Worm (Caenorhabditis elegans) whole organism, young adult: Measurements from ENCODE around the gene iars-1.

Experiments used
- B0035.1 ChIP-seq: sonication (generic microtip); optimal IDR thresholded peaks from 2 replicates; lab custom pipeline; 2016; ENCODE audit warnings: missing genetic modification characterization, mild to moderate bottlenecking, missing compliant biosample characterization, missing genotype, missing genetic modification reagents
- B0336.3 ChIP-seq: fragments of 200-800 bp; sonication (Bioruptor generic); IDR thresholded peaks from 2 replicates; pipeline ENCODE4 v1.3.6; 2022; ENCODE audit warnings: missing genetic modification characterization, missing compliant biosample characterization
- C06A6.2 ChIP-seq: fragments of 200-800 bp; sonication (Bioruptor generic); conservative IDR thresholded peaks from 2 replicates; pipeline ENCODE4 v1.3.6; 2022; ENCODE audit warnings: missing genetic modification characterization, missing compliant biosample characterization
- F33H1.4 ChIP-seq: fragments of 200-800 bp; sonication (Bioruptor generic); IDR thresholded peaks from 2 replicates; pipeline ENCODE4 v1.3.6; 2022; ENCODE audit warnings: missing genetic modification reagents, missing genetic modification characterization, missing compliant biosample characterization
- F37B4.10 ChIP-seq: fragments of 200-800 bp; sonication (Bioruptor generic); IDR thresholded peaks from 2 replicates; pipeline ENCODE4 v1.3.6; 2022; ENCODE audit warnings: missing genetic modification characterization, missing compliant biosample characterization
- F39B2.1 ChIP-seq: fragments of 200-800 bp; sonication (Bioruptor generic); IDR thresholded peaks from 2 replicates; pipeline ENCODE4 v1.3.6; 2022; ENCODE audit warnings: missing genetic modification reagents, missing genetic modification characterization, missing compliant biosample characterization
- F49E8.2 ChIP-seq: sonication (generic microtip); optimal IDR thresholded peaks from 3 replicates; lab custom pipeline; 2017; ENCODE audit warnings: missing genetic modification characterization, mild to moderate bottlenecking, missing compliant biosample characterization, antibody characterized with exemption, moderate library complexity; ENCODE audit not compliant: insufficient read depth
- K11D2.4 ChIP-seq: fragments of 200-800 bp; sonication (Bioruptor generic); IDR thresholded peaks from 2 replicates; pipeline ENCODE4 v1.3.6; 2022; ENCODE audit warnings: missing genetic modification reagents, missing genetic modification characterization, missing compliant biosample characterization
- ZK185.1 ChIP-seq: sonication (generic microtip); optimal IDR thresholded peaks from 2 replicates; lab custom pipeline; 2016; ENCODE audit warnings: mild to moderate bottlenecking, missing genetic modification characterization, missing compliant biosample characterization; ENCODE audit not compliant: poor library complexity, severe bottlenecking
- aptf-2 ChIP-seq: fragments of 200-800 bp; sonication (Bioruptor generic); conservative IDR thresholded peaks from 2 replicates; pipeline ENCODE4 v1.3.6; 2022; ENCODE audit warnings: missing genetic modification reagents, missing genetic modification characterization, missing compliant biosample characterization
- atf-7 ChIP-seq: sonication (generic microtip); optimal IDR thresholded peaks from 2 replicates; lab custom pipeline; 2017; ENCODE audit warnings: mild to moderate bottlenecking, missing genetic modification characterization, missing compliant biosample characterization
- attf-3 ChIP-seq: fragments of 200-800 bp; sonication (Bioruptor generic); conservative IDR thresholded peaks from 2 replicates; pipeline ENCODE4 v1.3.6; 2022; ENCODE audit warnings: missing genetic modification reagents, missing genetic modification characterization, missing compliant biosample characterization
- attf-5 ChIP-seq: fragments of 200-800 bp; sonication (Bioruptor generic); optimal IDR thresholded peaks from 2 replicates; lab custom pipeline; 2018; ENCODE audit warnings: mild to moderate bottlenecking, missing genetic modification characterization, missing compliant biosample characterization
- bed-2 ChIP-seq: fragments of 200-800 bp; sonication (Bioruptor generic); IDR thresholded peaks from 2 replicates; pipeline ENCODE4 v1.3.6; 2022; ENCODE audit warnings: missing genetic modification reagents, missing genetic modification characterization, missing compliant biosample characterization
- cebp-1 ChIP-seq, 2 experiments: fragments of 200-800 bp in 1 of 2; sonication (Bioruptor generic) in 1 of 2; sonication (generic microtip) in 1 of 2; IDR thresholded peaks in 1 of 2; optimal IDR thresholded peaks in 1 of 2; 2 replicates each; pipeline versions ENCODE4 v1.3.6 to Lab custom; 2017 to 2022; ENCODE audit warnings: missing compliant biosample characterization in 2 of 2, missing genetic modification characterization in 2 of 2, mild to moderate bottlenecking in 1 of 2, missing genetic modification reagents in 1 of 2, moderate library complexity in 1 of 2
- ceh-27 ChIP-seq: fragments of 200-800 bp; sonication (Bioruptor generic); optimal IDR thresholded peaks from 2 replicates; lab custom pipeline; 2018; ENCODE audit warnings: mild to moderate bottlenecking, missing genetic modification characterization, moderate library complexity, missing compliant biosample characterization
- ceh-40 ChIP-seq: fragments of 200-800 bp; sonication (Bioruptor generic); IDR thresholded peaks from 2 replicates; pipeline ENCODE4 v1.3.6; 2022; ENCODE audit warnings: missing genetic modification characterization, missing compliant biosample characterization
- ceh-79 ChIP-seq: sonication (generic microtip); optimal IDR thresholded peaks from 2 replicates; lab custom pipeline; 2017; ENCODE audit warnings: mild to moderate bottlenecking, missing genetic modification characterization, missing compliant biosample characterization
- chd-7 ChIP-seq: sonication (generic microtip); optimal IDR thresholded peaks from 2 replicates; lab custom pipeline; 2016; ENCODE audit warnings: mild to moderate bottlenecking, missing genetic modification characterization, moderate library complexity, missing compliant biosample characterization
- die-1 ChIP-seq: sonication (generic microtip); optimal IDR thresholded peaks from 2 replicates; lab custom pipeline; 2016; ENCODE audit warnings: missing genotype, mild to moderate bottlenecking, missing genetic modification characterization, missing compliant biosample characterization
- dox-1 ChIP-seq: fragments of 200-800 bp; sonication (Bioruptor generic); IDR thresholded peaks from 2 replicates; pipeline ENCODE4 v1.3.6; 2022; ENCODE audit warnings: missing genetic modification reagents, missing genetic modification characterization, missing compliant biosample characterization
- dpff-1 ChIP-seq: sonication (generic microtip); optimal IDR thresholded peaks from 2 replicates; lab custom pipeline; 2017; ENCODE audit warnings: mild to moderate bottlenecking, missing genetic modification characterization, missing compliant biosample characterization
- egl-18 ChIP-seq: fragments of 200-800 bp; sonication (Bioruptor generic); IDR thresholded peaks from 2 replicates; pipeline ENCODE4 v1.3.6; 2022; ENCODE audit warnings: missing genetic modification reagents, missing genetic modification characterization, missing compliant biosample characterization
- egrh-3 ChIP-seq: fragments of 200-800 bp; sonication (Bioruptor generic); IDR thresholded peaks from 2 replicates; pipeline ENCODE4 v1.3.6; 2022; ENCODE audit warnings: missing genetic modification reagents, missing genetic modification characterization, missing compliant biosample characterization
- fkh-3 ChIP-seq: sonication (generic microtip); optimal IDR thresholded peaks from 2 replicates; lab custom pipeline; 2016; ENCODE audit warnings: mild to moderate bottlenecking, missing genetic modification characterization, missing compliant biosample characterization
- hmg-20 ChIP-seq: fragments of 200-800 bp; sonication (Bioruptor generic); IDR thresholded peaks from 2 replicates; pipeline ENCODE4 v1.3.6; 2022; ENCODE audit warnings: missing genetic modification reagents, missing genetic modification characterization, missing compliant biosample characterization
- hrde-1 ChIP-seq: sonication (generic microtip); optimal IDR thresholded peaks from 2 replicates; lab custom pipeline; 2016; ENCODE audit warnings: missing genetic modification characterization, mild to moderate bottlenecking, missing compliant biosample characterization, moderate library complexity, missing genotype, missing genetic modification reagents, borderline replicate concordance
- lag-1 ChIP-seq: fragments of 200-800 bp; sonication (Bioruptor generic); IDR thresholded peaks from 2 replicates; pipeline ENCODE4 v1.3.6; 2022; ENCODE audit warnings: missing genetic modification reagents, missing genetic modification characterization, missing compliant biosample characterization
- let-526 ChIP-seq: fragments of 200-800 bp; sonication (Bioruptor generic); IDR thresholded peaks from 2 replicates; pipeline ENCODE4 v1.3.6; 2022; ENCODE audit warnings: missing genetic modification reagents, missing genetic modification characterization, missing compliant biosample characterization
- lin-40 ChIP-seq: sonication (generic microtip); optimal IDR thresholded peaks from 2 replicates; lab custom pipeline; 2016; ENCODE audit warnings: missing genetic modification characterization, mild to moderate bottlenecking, missing compliant biosample characterization, missing genotype, missing genetic modification reagents
- lin-54 ChIP-seq: fragments of 200-800 bp; sonication (Bioruptor generic); optimal IDR thresholded peaks from 2 replicates; lab custom pipeline; 2018; ENCODE audit warnings: mild to moderate bottlenecking, missing genetic modification characterization, missing compliant biosample characterization
- nfyb-1 ChIP-seq: fragments of 200-800 bp; sonication (Bioruptor generic); IDR thresholded peaks from 2 replicates; pipeline ENCODE4 v1.3.6; 2022; ENCODE audit warnings: missing genetic modification reagents, missing genetic modification characterization, missing compliant biosample characterization
- nhr-179 ChIP-seq: sonication (generic microtip); optimal IDR thresholded peaks from 2 replicates; lab custom pipeline; 2016; ENCODE audit warnings: mild to moderate bottlenecking, missing genetic modification characterization, missing compliant biosample characterization
- nhr-80 ChIP-seq: sonication (generic microtip); optimal IDR thresholded peaks from 2 replicates; lab custom pipeline; 2016; ENCODE audit warnings: missing genetic modification characterization, missing compliant biosample characterization
- nhr-90 ChIP-seq: sonication (generic microtip); optimal IDR thresholded peaks from 2 replicates; lab custom pipeline; 2016; ENCODE audit warnings: missing genotype, mild to moderate bottlenecking, missing genetic modification characterization, missing compliant biosample characterization
- pbrm-1 ChIP-seq: fragments of 200-800 bp; sonication (Bioruptor generic); IDR thresholded peaks from 2 replicates; pipeline ENCODE4 v1.3.6; 2022; ENCODE audit warnings: missing genetic modification reagents, missing genetic modification characterization, missing compliant biosample characterization
- pha-4 ChIP-seq: fragments of 150-350 bp; sonication (generic microtip); optimal IDR thresholded peaks from 2 replicates; lab custom pipeline; 2014; ENCODE audit warnings: missing biosample characterization, missing genetic modification reagents, missing genetic modification characterization
- rcor-1 ChIP-seq: fragments of 200-800 bp; sonication (Bioruptor generic); IDR thresholded peaks from 2 replicates; pipeline ENCODE4 v1.3.6; 2022; ENCODE audit warnings: missing genetic modification reagents, missing genetic modification characterization, missing compliant biosample characterization
- repo-1 ChIP-seq: sonication (generic microtip); optimal IDR thresholded peaks from 2 replicates; lab custom pipeline; 2017; ENCODE audit warnings: mild to moderate bottlenecking, missing genetic modification characterization, missing compliant biosample characterization
- sdz-38 ChIP-seq: sonication (generic microtip); optimal IDR thresholded peaks from 2 replicates; lab custom pipeline; 2016; ENCODE audit warnings: missing genotype, missing genetic modification characterization, missing compliant biosample characterization
- snpc-4 ChIP-seq, 5 experiments: fragments of 150-350 bp in 1 of 5; sonication (generic microtip) in 4 of 5; optimal IDR thresholded peaks; 2 replicates each; lab custom pipeline; 2014 to 2018; ENCODE audit warnings: missing genetic modification characterization in 5 of 5, missing biosample characterization in 3 of 5, antibody characterized with exemption in 2 of 5, mild to moderate bottlenecking in 2 of 5, missing compliant biosample characterization in 2 of 5, missing genotype in 2 of 5, moderate library complexity in 2 of 5, missing genetic modification reagents in 1 of 5
- tbx-9 ChIP-seq: sonication (generic microtip); optimal IDR thresholded peaks from 2 replicates; lab custom pipeline; 2016; ENCODE audit warnings: borderline replicate concordance, missing genetic modification characterization, inconsistent platforms, missing compliant biosample characterization
- unc-130 ChIP-seq: sonication (generic microtip); optimal IDR thresholded peaks from 2 replicates; lab custom pipeline; 2016; ENCODE audit warnings: missing genetic modification reagents, missing genetic modification characterization, missing compliant biosample characterization
- unc-62 ChIP-seq: fragments of 150-350 bp; optimal IDR thresholded peaks from 2 replicates; lab custom pipeline; 2014; ENCODE audit warnings: missing biosample characterization, missing genetic modification reagents, missing genetic modification characterization
- zfh-2 ChIP-seq: fragments of 200-800 bp; sonication (Bioruptor generic); conservative IDR thresholded peaks from 2 replicates; pipeline ENCODE4 v1.3.6; 2022; ENCODE audit warnings: missing genetic modification reagents, missing genetic modification characterization, missing compliant biosample characterization
- ztf-18 ChIP-seq: sonication (generic microtip); optimal IDR thresholded peaks from 2 replicates; lab custom pipeline; 2016; ENCODE audit warnings: missing genotype, mild to moderate bottlenecking, missing genetic modification characterization, missing compliant biosample characterization
- ztf-25 ChIP-seq: fragments of 200-800 bp; sonication (Bioruptor generic); IDR thresholded peaks from 2 replicates; pipeline ENCODE4 v1.3.6; 2022; ENCODE audit warnings: missing genetic modification reagents, missing genetic modification characterization, missing compliant biosample characterization

Gene iars-1

ce11 chrIV:10330962-10331361 is 37.4 kb upstream of the iars-1 start (continued):
- TF ChIP-seq aptf-2 (GFP tag; lab: Robert Waterston, UW), result no peak
- TF ChIP-seq B0035.1 (tag; lab: Kevin White, UChicago), result no peak
- TF ChIP-seq egrh-3, result peak; percentile 64; the same call in 1 of the 2 replicates
- TF ChIP-seq F37B4.10 (GFP tag; lab: Robert Waterston, UW), result no peak
- no peak for TF ChIP-seq nhr-179 (tag; lab: Kevin White, UChicago)
- peak; percentile 12 for TF ChIP-seq lin-54 (GFP tag; lab: Kevin White, UChicago)
- TF ChIP-seq zfh-2 (GFP tag; lab: Robert Waterston, UW), result peak; percentile 95
- no peak for TF ChIP-seq nfyb-1
- no peak for TF ChIP-seq repo-1 (tag; lab: Kevin White, UChicago)
- peak; percentile 53; the same call in 1 of the 2 replicates for TF ChIP-seq dox-1
- TF ChIP-seq sdz-38 (tag; lab: Kevin White, UChicago), result no peak
- no peak for TF ChIP-seq bed-2 (GFP tag; lab: Robert Waterston, UW)
- peak; percentile 28; the same call in 1 of the 2 replicates for TF ChIP-seq B0336.3
- no peak for TF ChIP-seq ztf-25 (GFP tag; lab: Robert Waterston, UW)
- TF ChIP-seq let-526, result 0 out of 2 replicates have a peak, but pooled peaks have one; percentile 31
- TF ChIP-seq F33H1.4 (GFP tag; lab: Robert Waterston, UW), result no peak
- TF ChIP-seq egl-18 (GFP tag; lab: Robert Waterston, UW), result no peak
- no peak for TF ChIP-seq pha-4 (tag; lab: Kevin White, UChicago)
- TF ChIP-seq lag-1 (GFP tag; lab: Robert Waterston, UW), result no peak
- no peak for TF ChIP-seq F49E8.2 (tag; lab: Kevin White, UChicago)
- TF ChIP-seq hrde-1 (tag; lab: Kevin White, UChicago), result no peak
- TF ChIP-seq die-1 (tag; lab: Kevin White, UChicago), result no peak
- TF ChIP-seq fkh-3 (tag; lab: Kevin White, UChicago), result no peak
- no peak for TF ChIP-seq pbrm-1
- no peak for TF ChIP-seq chd-7 (tag; lab: Kevin White, UChicago)
- TF ChIP-seq ceh-40 (GFP tag; lab: Robert Waterston, UW), result no peak
- peak; percentile 12 for TF ChIP-seq lin-40 (tag; lab: Kevin White, UChicago)
- no peak for TF ChIP-seq unc-130 (GFP tag; lab: Kevin White, UChicago)
- no peak for TF ChIP-seq cebp-1 (GFP tag; IDR thresholded peaks at IDR 0.05; lab: Robert Waterston, UW)
- peak; percentile 57 for TF ChIP-seq cebp-1 (tag; optimal IDR thresholded peaks at IDR 0.05; lab: Kevin White, UChicago)

ce11 chrIV:10331882-10332281 is 36.5 kb upstream of the iars-1 start:
- TF ChIP-seq atf-7 (tag; lab: Kevin White, UChicago) (peak; percentile 52), egrh-3 (no peak), snpc-4 (GFP tag; optimal IDR thresholded peaks at IDR 0.05; lab: Kevin White, UChicago) (no peak), snpc-4 (tag; optimal IDR thresholded peaks at IDR 0.05; lab: Kevin White, UChicago) (no peak), chd-7 (tag; lab: Kevin White, UChicago) (no peak), dpff-1 (tag; lab: Kevin White, UChicago) (no peak), C06A6.2 (no peak), nhr-90 (tag; lab: Kevin White, UChicago) (no peak), ceh-27 (GFP tag; lab: Kevin White, UChicago) (no peak), lag-1 (GFP tag; lab: Robert Waterston, UW) (no peak), attf-5 (GFP tag; lab: Kevin White, UChicago) (peak; percentile 21), rcor-1 (GFP tag; lab: Robert Waterston, UW) (no peak), nhr-80 (tag; lab: Kevin White, UChicago) (peak; percentile 72), K11D2.4 (GFP tag; lab: Robert Waterston, UW) (0 out of 2 replicates have a peak, but pooled peaks have one; percentile 28), F39B2.1 (no peak), hmg-20 (GFP tag; lab: Robert Waterston, UW) (no peak), attf-3 (GFP tag; lab: Robert Waterston, UW) (no peak), unc-62 (peak; percentile 50), ztf-18 (tag; lab: Kevin White, UChicago) (no peak), cebp-1 (GFP tag; IDR thresholded peaks at IDR 0.05; lab: Robert Waterston, UW) (no peak), cebp-1 (tag; optimal IDR thresholded peaks at IDR 0.05; lab: Kevin White, UChicago) (peak; percentile 38), tbx-9 (tag; lab: Kevin White, UChicago) (no peak), let-526 (no peak), ZK185.1 (tag; lab: Kevin White, UChicago) (no peak), ceh-79 (tag; lab: Kevin White, UChicago) (no peak)
